Fruit fly (Drosophila melanogaster): ENCODE data around the gene CG12236.

- TF ChIP-seq CG8478 (optimal IDR thresholded peaks at IDR 0.05) (no peak), CTCF (optimal IDR thresholded peaks at IDR 0.05) (no peak)
Measured at dm6 chrX:5901628-5902213, 6.2 kb upstream of the CG12236 start.
